Worm (Caenorhabditis elegans) whole organism, L4 larva: ENCODE results near the gene rde-8.

Experiments
- D1046.2 ChIP-seq: fragments of 200-800 bp; sonication (Bioruptor generic); IDR thresholded peaks from 2 replicates; pipeline ENCODE4 v1.3.6; 2022; ENCODE audit warnings: missing genetic modification characterization, missing compliant biosample characterization
- F44E2.7 ChIP-seq: fragments of 200-800 bp; sonication (Bioruptor generic); IDR thresholded peaks from 2 replicates; pipeline ENCODE4 v2.1.2; 2022; ENCODE audit warnings: missing genetic modification characterization, missing compliant biosample characterization
- F49E8.2 ChIP-seq: sonication (generic microtip); optimal IDR thresholded peaks from 2 replicates; lab custom pipeline; 2016; ENCODE audit warnings: missing compliant biosample characterization, mild to moderate bottlenecking, missing genetic modification characterization, borderline replicate concordance
- R02D3.7 ChIP-seq: fragments of 150-350 bp; sonication (generic microtip); optimal IDR thresholded peaks from 3 replicates; lab custom pipeline; 2014; ENCODE audit warnings: missing biosample characterization, missing genetic modification characterization
- T20F7.1 ChIP-seq: fragments of 200-800 bp; sonication (Bioruptor generic); optimal IDR thresholded peaks from 2 replicates; lab custom pipeline; 2018; ENCODE audit warnings: mild to moderate bottlenecking, missing genetic modification characterization, missing compliant biosample characterization
- T26A8.4 ChIP-seq: fragments of 200-800 bp; sonication (Bioruptor generic); IDR thresholded peaks from 2 replicates; pipeline ENCODE4 v1.3.6; 2022; ENCODE audit warnings: missing genetic modification characterization, missing compliant biosample characterization
- Y48G9A.11 ChIP-seq: fragments of 200-800 bp; sonication (Bioruptor generic); IDR thresholded peaks from 2 replicates; pipeline ENCODE4 v1.3.6; 2022; ENCODE audit warnings: missing genetic modification reagents, missing genetic modification characterization, missing compliant biosample characterization
- Y5F2A.4 ChIP-seq: fragments of 200-800 bp; sonication (Bioruptor generic); optimal IDR thresholded peaks from 2 replicates; lab custom pipeline; 2018; ENCODE audit warnings: mild to moderate bottlenecking, missing genetic modification characterization, missing compliant biosample characterization
- ZK337.2 ChIP-seq: fragments of 200-800 bp; sonication (Bioruptor generic); IDR thresholded peaks from 2 replicates; pipeline ENCODE4 v1.3.6; 2022; ENCODE audit warnings: missing genetic modification reagents, missing genetic modification characterization, missing compliant biosample characterization
- ZK546.5 ChIP-seq, 2 experiments: sonication (generic microtip); optimal IDR thresholded peaks; 2 replicates each; lab custom pipeline; 2017; ENCODE audit warnings: missing biosample characterization in 2 of 2, missing genetic modification characterization in 2 of 2
- ama-1 ChIP-seq: fragments of 150-350 bp; optimal IDR thresholded peaks from 2 replicates; lab custom pipeline; 2014; ENCODE audit warnings: inconsistent platforms, mixed read lengths
- attf-4 ChIP-seq: sonication (generic microtip); optimal IDR thresholded peaks from 3 replicates; lab custom pipeline; 2017; ENCODE audit warnings: missing biosample characterization, missing genetic modification characterization
- ceh-28 ChIP-seq: fragments of 150-350 bp; optimal IDR thresholded peaks from 2 replicates; lab custom pipeline; 2014; ENCODE audit warnings: missing biosample characterization, missing genetic modification reagents, missing genetic modification characterization
- ceh-62 ChIP-seq: sonication (generic microtip); optimal IDR thresholded peaks from 2 replicates; lab custom pipeline; 2017; ENCODE audit warnings: missing biosample characterization, missing genetic modification characterization
- ces-1 ChIP-seq: fragments of 150-350 bp; sonication (generic microtip); optimal IDR thresholded peaks from 4 replicates; lab custom pipeline; 2014; ENCODE audit warnings: missing biosample characterization, missing genetic modification reagents, missing genetic modification characterization
- ctbp-1 ChIP-seq: fragments of 200-800 bp; sonication (Bioruptor generic); IDR thresholded peaks from 2 replicates; pipeline ENCODE4 v1.3.6; 2022; ENCODE audit warnings: missing genetic modification reagents, missing genetic modification characterization, missing compliant biosample characterization
- daf-12 ChIP-seq: fragments of 150-350 bp; optimal IDR thresholded peaks from 2 replicates; lab custom pipeline; 2014; ENCODE audit warnings: missing biosample characterization, missing genetic modification reagents, missing genetic modification characterization
- dmd-6 ChIP-seq: fragments of 200-800 bp; sonication (Bioruptor generic); IDR thresholded peaks from 2 replicates; pipeline ENCODE4 v1.3.6; 2022; ENCODE audit warnings: missing genetic modification reagents, missing genetic modification characterization, missing compliant biosample characterization
- dmd-8 ChIP-seq: fragments of 200-800 bp; sonication (Bioruptor generic); IDR thresholded peaks from 2 replicates; pipeline ENCODE4 v1.3.6; 2022; ENCODE audit warnings: missing genetic modification characterization, missing compliant biosample characterization
- dmd-9 ChIP-seq: fragments of 200-800 bp; sonication (Bioruptor generic); IDR thresholded peaks from 2 replicates; pipeline ENCODE4 v1.3.6; 2022; ENCODE audit warnings: missing genetic modification reagents, missing genetic modification characterization, missing compliant biosample characterization
- dpl-1 ChIP-seq: fragments of 150-350 bp; optimal IDR thresholded peaks from 2 replicates; lab custom pipeline; 2014; ENCODE audit warnings: missing biosample characterization, missing genetic modification reagents, missing genetic modification characterization
- duxl-1 ChIP-seq: sonication (generic microtip); optimal IDR thresholded peaks from 2 replicates; lab custom pipeline; 2016; ENCODE audit warnings: mild to moderate bottlenecking, missing genetic modification characterization, moderate library complexity, missing compliant biosample characterization; ENCODE audit not compliant: poor library complexity
- egl-27 ChIP-seq: sonication (generic microtip); optimal IDR thresholded peaks from 3 replicates; lab custom pipeline; 2017; ENCODE audit warnings: missing biosample characterization, missing genetic modification reagents, missing genetic modification characterization
- fkh-10 ChIP-seq: fragments of 150-350 bp; optimal IDR thresholded peaks from 2 replicates; lab custom pipeline; 2014; ENCODE audit warnings: missing biosample characterization, missing genetic modification reagents, missing genetic modification characterization
- fos-1 ChIP-seq: fragments of 150-350 bp; optimal IDR thresholded peaks from 2 replicates; lab custom pipeline; 2014; ENCODE audit warnings: missing biosample characterization, missing genetic modification characterization
- hlh-11 ChIP-seq: fragments of 200-800 bp; sonication (Bioruptor generic); optimal IDR thresholded peaks from 2 replicates; lab custom pipeline; 2018; ENCODE audit warnings: mild to moderate bottlenecking, missing genetic modification characterization, missing compliant biosample characterization
- hlh-30 ChIP-seq: sonication (generic microtip); optimal IDR thresholded peaks from 2 replicates; lab custom pipeline; 2017; ENCODE audit warnings: antibody characterized with exemption, mild to moderate bottlenecking, missing genetic modification characterization, missing compliant biosample characterization; ENCODE audit not compliant: insufficient read depth
- hmg-1.1 ChIP-seq: fragments of 200-800 bp; sonication (Bioruptor generic); IDR thresholded peaks from 2 replicates; pipeline ENCODE4 v1.3.6; 2022; ENCODE audit warnings: missing genetic modification reagents, missing genetic modification characterization, missing compliant biosample characterization
- lin-15B ChIP-seq: fragments of 150-350 bp; sonication (generic microtip); optimal IDR thresholded peaks from 3 replicates; lab custom pipeline; 2014; ENCODE audit warnings: missing biosample characterization, missing genetic modification characterization
- lin-29 ChIP-seq: fragments of 200-800 bp; sonication (Bioruptor generic); IDR thresholded peaks from 2 replicates; pipeline ENCODE4 v1.3.6; 2022; ENCODE audit warnings: missing genetic modification reagents, missing genetic modification characterization, missing compliant biosample characterization
- lsy-2 ChIP-seq, 2 experiments: fragments of 150-350 bp in 1 of 2; sonication (generic microtip) in 1 of 2; optimal IDR thresholded peaks; 2 replicates each; lab custom pipeline; 2014 to 2017; ENCODE audit warnings: missing biosample characterization in 2 of 2, missing genetic modification characterization in 2 of 2
- mdl-1 ChIP-seq, 2 experiments: fragments of 150-350 bp in 1 of 2; sonication (generic microtip) in 1 of 2; optimal IDR thresholded peaks; 2 replicates each; lab custom pipeline; 2014 to 2017; ENCODE audit warnings: missing biosample characterization in 2 of 2, missing genetic modification characterization in 2 of 2
- mdt-29 ChIP-seq: fragments of 200-800 bp; sonication (Bioruptor generic); IDR thresholded peaks from 2 replicates; pipeline ENCODE4 v1.3.6; 2022; ENCODE audit warnings: missing genetic modification reagents, missing genetic modification characterization, missing compliant biosample characterization
- mes-2 ChIP-seq: sonication (generic microtip); optimal IDR thresholded peaks from 2 replicates; lab custom pipeline; 2016; ENCODE audit warnings: missing genotype, mild to moderate bottlenecking, missing genetic modification characterization, missing compliant biosample characterization; ENCODE audit not compliant: poor library complexity, severe bottlenecking
- nhr-10 ChIP-seq: fragments of 150-350 bp; optimal IDR thresholded peaks from 2 replicates; lab custom pipeline; 2014; ENCODE audit warnings: missing biosample characterization, missing genetic modification characterization
- nhr-102 ChIP-seq: sonication (generic microtip); optimal IDR thresholded peaks from 2 replicates; lab custom pipeline; 2016; ENCODE audit warnings: mild to moderate bottlenecking, missing genetic modification characterization, moderate library complexity, missing compliant biosample characterization
- nhr-111 ChIP-seq: fragments of 200-800 bp; sonication (Bioruptor generic); optimal IDR thresholded peaks from 2 replicates; lab custom pipeline; 2018; ENCODE audit warnings: mild to moderate bottlenecking, missing genetic modification characterization, missing compliant biosample characterization
- nhr-237 ChIP-seq: sonication (generic microtip); optimal IDR thresholded peaks from 2 replicates; lab custom pipeline; 2017; ENCODE audit warnings: missing biosample characterization, missing genetic modification characterization
- nhr-41 ChIP-seq: fragments of 200-800 bp; sonication (Bioruptor generic); IDR thresholded peaks from 2 replicates; pipeline ENCODE4 v1.3.6; 2022; ENCODE audit warnings: missing genetic modification reagents, missing genetic modification characterization, missing compliant biosample characterization
- nhr-48 ChIP-seq: sonication (generic microtip); optimal IDR thresholded peaks from 2 replicates; lab custom pipeline; 2016; ENCODE audit warnings: mild to moderate bottlenecking, missing genetic modification characterization, missing compliant biosample characterization
- pha-4 ChIP-seq, 2 experiments: fragments of 150-350 bp in 1 of 2; fragments of 200-800 bp in 1 of 2; sonication (Bioruptor generic) in 1 of 2; IDR thresholded peaks in 1 of 2; optimal IDR thresholded peaks in 1 of 2; 2 replicates each; pipeline versions ENCODE4 v1.3.6 to Lab custom; 2014 to 2022; ENCODE audit warnings: missing genetic modification characterization in 2 of 2, missing genetic modification reagents in 2 of 2, missing biosample characterization in 1 of 2, missing compliant biosample characterization in 1 of 2
- pqm-1 ChIP-seq: sonication (generic microtip); optimal IDR thresholded peaks from 2 replicates; lab custom pipeline; 2017; ENCODE audit warnings: missing biosample characterization, missing genetic modification characterization
- set-16 ChIP-seq: fragments of 200-800 bp; sonication (Bioruptor generic); IDR thresholded peaks from 2 replicates; pipeline ENCODE4 v1.3.6; 2022; ENCODE audit warnings: missing genetic modification reagents, missing genetic modification characterization, missing compliant biosample characterization
- snpc-1.2 ChIP-seq: fragments of 200-800 bp; sonication (Bioruptor generic); IDR thresholded peaks from 2 replicates; pipeline ENCODE4 v1.3.6; 2022; ENCODE audit warnings: missing genetic modification reagents, missing genetic modification characterization, missing compliant biosample characterization
- spr-1 ChIP-seq: sonication (generic microtip); optimal IDR thresholded peaks from 2 replicates; lab custom pipeline; 2016; ENCODE audit warnings: mild to moderate bottlenecking, missing genetic modification characterization, missing compliant biosample characterization
- spr-3 ChIP-seq: fragments of 200-800 bp; sonication (Bioruptor generic); optimal IDR thresholded peaks from 2 replicates; lab custom pipeline; 2018; ENCODE audit warnings: mild to moderate bottlenecking, missing genetic modification characterization, missing compliant biosample characterization
- tra-1 ChIP-seq: fragments of 200-800 bp; sonication (Bioruptor generic); IDR thresholded peaks from 2 replicates; pipeline ENCODE4 v1.3.6; 2022; ENCODE audit warnings: missing genetic modification reagents, missing genetic modification characterization, missing compliant biosample characterization
- unc-130 ChIP-seq: sonication (generic microtip); optimal IDR thresholded peaks from 2 replicates; lab custom pipeline; 2016; ENCODE audit warnings: missing genetic modification reagents, missing genetic modification characterization, missing compliant biosample characterization
- vab-7 ChIP-seq: fragments of 200-800 bp; sonication (Bioruptor generic); IDR thresholded peaks from 2 replicates; pipeline ENCODE4 v1.3.6; 2022; ENCODE audit warnings: missing genetic modification reagents, missing genetic modification characterization, missing compliant biosample characterization
- zfp-3 ChIP-seq: fragments of 200-800 bp; sonication (Bioruptor generic); conservative IDR thresholded peaks from 2 replicates; pipeline ENCODE4 v1.3.6; 2022; ENCODE audit warnings: missing genetic modification reagents, missing genetic modification characterization, missing compliant biosample characterization
- zip-2 ChIP-seq: fragments of 150-350 bp; optimal IDR thresholded peaks from 2 replicates; lab custom pipeline; 2014; ENCODE audit warnings: missing biosample characterization, missing genetic modification characterization
- ztf-7 ChIP-seq: fragments of 150-350 bp; optimal IDR thresholded peaks from 2 replicates; lab custom pipeline; 2014; ENCODE audit warnings: missing biosample characterization, missing genetic modification characterization

The rde-8 gene

ce11 chrIV:7147722-7148121 lies 44.7 kb upstream of the rde-8 start (continued):
- TF ChIP-seq mdl-1 (tag; optimal IDR thresholded peaks at IDR 0.05; lab: Kevin White, UChicago) (no peak), T20F7.1 (GFP tag; lab: Kevin White, UChicago) (no peak), F44E2.7 (no peak), fos-1 (tag; lab: Kevin White, UChicago) (no peak), ceh-28 (tag; lab: Kevin White, UChicago) (no peak), tra-1 (GFP tag; lab: Robert Waterston, UW) (no peak), ztf-7 (no peak), nhr-48 (tag; lab: Kevin White, UChicago) (no peak), zip-2 (tag; lab: Kevin White, UChicago) (no peak), nhr-237 (no peak), R02D3.7 (tag; lab: Kevin White, UChicago) (no peak), mdt-29 (GFP tag; lab: Robert Waterston, UW) (no peak), lin-29 (GFP tag; lab: Robert Waterston, UW) (no peak), vab-7 (GFP tag; lab: Robert Waterston, UW) (no peak), F49E8.2 (tag; lab: Kevin White, UChicago) (no peak), ceh-62 (tag; lab: Kevin White, UChicago) (no peak), ZK546.5 (tag; optimal IDR thresholded peaks at IDR 0.05; lab: Kevin White, UChicago) (no peak), dpl-1 (GFP tag; lab: Kevin White, UChicago) (no peak), ama-1 (no peak), spr-3 (GFP tag; lab: Kevin White, UChicago) (no peak), lin-15B (tag; lab: Kevin White, UChicago) (no peak), unc-130 (GFP tag; lab: Kevin White, UChicago) (no peak), ZK337.2 (no peak), fkh-10 (peak; percentile 15), dmd-8 (GFP tag; lab: Robert Waterston, UW) (no peak), duxl-1 (tag; lab: Kevin White, UChicago) (no peak), T26A8.4 (no peak), mes-2 (tag; lab: Kevin White, UChicago) (peak; percentile 6), dmd-6 (GFP tag; lab: Robert Waterston, UW) (no peak), ces-1 (no peak), hlh-11 (tag; lab: Kevin White, UChicago) (peak; percentile 69), nhr-111 (GFP tag; lab: Kevin White, UChicago) (no peak), attf-4 (tag; lab: Kevin White, UChicago) (no peak), pqm-1 (tag; lab: Kevin White, UChicago) (no peak), nhr-102 (tag; lab: Kevin White, UChicago) (no peak), ctbp-1 (no peak), dmd-9 (GFP tag; lab: Robert Waterston, UW) (no peak), lsy-2 (tag; optimal IDR thresholded peaks at IDR 0.05; lab: Kevin White, UChicago) (peak in 1 of 2 experiments; percentile 64), hmg-1.1 (GFP tag; lab: Robert Waterston, UW) (no peak), Y5F2A.4 (GFP tag; lab: Kevin White, UChicago) (no peak), nhr-41 (GFP tag; lab: Robert Waterston, UW) (no peak), pha-4 (GFP tag; IDR thresholded peaks at IDR 0.05; lab: Robert Waterston, UW) (no peak), pha-4 (tag; optimal IDR thresholded peaks at IDR 0.05; lab: Kevin White, UChicago) (no peak), set-16 (no peak), Y48G9A.11 (GFP tag; lab: Robert Waterston, UW) (no peak), spr-1 (no peak), hlh-30 (tag; lab: Kevin White, UChicago) (peak; percentile 73), egl-27 (no peak), D1046.2 (GFP tag; lab: Robert Waterston, UW) (no peak), daf-12 (tag; lab: Kevin White, UChicago) (no peak), nhr-10 (tag; lab: Kevin White, UChicago) (no peak), snpc-1.2 (no peak), zfp-3 (no peak)
